Worm (Caenorhabditis elegans): ENCODE results near the gene wrt-5.
A peak's percentile ranks its signal among the peaks of the same experiment; 100 is the strongest.

Gene wrt-5

DNA sequence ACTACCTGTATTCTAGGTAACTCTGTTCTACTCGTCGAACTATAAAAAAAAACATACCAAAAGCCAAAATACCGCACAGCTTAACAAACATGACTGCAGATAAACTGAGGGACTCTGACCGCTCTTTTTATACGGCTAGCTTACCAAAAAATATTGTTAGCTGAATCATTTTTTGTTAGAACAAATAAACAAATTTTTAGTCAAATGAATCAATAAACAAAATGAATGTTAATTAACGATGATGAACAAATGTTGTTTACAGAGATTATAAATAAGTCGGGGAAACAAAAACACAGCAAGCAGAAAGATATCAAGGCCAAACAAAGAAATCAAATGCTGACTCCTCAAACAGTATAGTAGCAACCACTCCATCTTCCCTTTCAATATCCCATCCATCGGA is 12.1 kb upstream of the wrt-5 start, which contains the start of gene ilys-6:
TSS of gene ilys-6 (minus strand) at position 101 of the 400 bp plus-strand sequence.
- TF ChIP-seq klf-2 (GFP tag; conservative IDR thresholded peaks at IDR 0.05) (no peak), cog-1 (tag; optimal IDR thresholded peaks at IDR 0.05) (no peak), ref-1 (GFP tag; conservative IDR thresholded peaks at IDR 0.05) (no peak), med-1 (GFP tag; optimal IDR thresholded peaks at IDR 0.05; ENCODE audit: insufficient read depth) (no peak), ztf-23 (GFP tag; IDR thresholded peaks at IDR 0.05) (no peak), T22C8.4 (GFP tag; IDR thresholded peaks at IDR 0.05) (no peak), flt-1 (GFP tag; IDR thresholded peaks at IDR 0.05) (no peak), tab-1 (GFP tag; IDR thresholded peaks at IDR 0.05) (no peak), ztf-29 (GFP tag; IDR thresholded peaks at IDR 0.05) (no peak)

- TF ChIP-seq tab-1 (GFP tag; IDR thresholded peaks at IDR 0.05) (no peak), cog-1 (tag; optimal IDR thresholded peaks at IDR 0.05) (no peak), flt-1 (GFP tag; IDR thresholded peaks at IDR 0.05) (no peak), med-1 (GFP tag; optimal IDR thresholded peaks at IDR 0.05; ENCODE audit: insufficient read depth) (no peak), ztf-23 (GFP tag; IDR thresholded peaks at IDR 0.05) (no peak), klf-2 (GFP tag; conservative IDR thresholded peaks at IDR 0.05) (no peak), ref-1 (GFP tag; conservative IDR thresholded peaks at IDR 0.05) (no peak), ztf-29 (GFP tag; IDR thresholded peaks at IDR 0.05) (no peak), T22C8.4 (GFP tag; IDR thresholded peaks at IDR 0.05) (no peak)
These were observed 3.9 kb upstream of the wrt-5 start for ce11 chrIV:4055297-4055696.

DNA sequence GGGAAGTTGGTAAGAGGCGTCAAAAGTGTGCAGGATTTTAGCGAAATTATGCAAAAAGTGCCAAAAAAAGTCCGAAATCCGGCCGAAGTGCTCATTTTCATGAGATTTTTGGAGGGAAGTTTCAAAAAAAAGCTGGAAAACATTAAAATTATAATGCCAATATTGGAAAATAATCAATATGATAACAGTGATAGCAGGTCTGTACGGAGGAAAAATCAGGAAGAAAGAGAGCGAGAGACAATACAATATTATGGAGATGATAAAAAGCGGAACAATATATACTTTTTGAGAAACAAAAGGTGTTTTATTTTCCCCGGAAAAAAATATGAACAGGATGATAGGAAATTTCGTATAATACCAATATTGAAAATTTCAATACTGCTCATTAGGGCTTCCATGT is 2.0 kb upstream of the wrt-5 start:
- TF ChIP-seq ref-1 (GFP tag; conservative IDR thresholded peaks at IDR 0.05) (no peak), cog-1 (tag; optimal IDR thresholded peaks at IDR 0.05) (no peak), med-1 (GFP tag; optimal IDR thresholded peaks at IDR 0.05; ENCODE audit: insufficient read depth) (no peak), ztf-23 (GFP tag; IDR thresholded peaks at IDR 0.05) (no peak), flt-1 (GFP tag; IDR thresholded peaks at IDR 0.05) (no peak), ztf-29 (GFP tag; IDR thresholded peaks at IDR 0.05) (no peak), tab-1 (GFP tag; IDR thresholded peaks at IDR 0.05) (no peak)

ce11 chrIV:4052274-4052673 is 835 bp upstream of the wrt-5 start:
- TF ChIP-seq ref-1 (GFP tag; conservative IDR thresholded peaks at IDR 0.05): no peak
- 0 out of 2 replicates have a peak, but pooled peaks have one; percentile 25 for TF ChIP-seq flt-1 (GFP tag; IDR thresholded peaks at IDR 0.05)

DNA sequence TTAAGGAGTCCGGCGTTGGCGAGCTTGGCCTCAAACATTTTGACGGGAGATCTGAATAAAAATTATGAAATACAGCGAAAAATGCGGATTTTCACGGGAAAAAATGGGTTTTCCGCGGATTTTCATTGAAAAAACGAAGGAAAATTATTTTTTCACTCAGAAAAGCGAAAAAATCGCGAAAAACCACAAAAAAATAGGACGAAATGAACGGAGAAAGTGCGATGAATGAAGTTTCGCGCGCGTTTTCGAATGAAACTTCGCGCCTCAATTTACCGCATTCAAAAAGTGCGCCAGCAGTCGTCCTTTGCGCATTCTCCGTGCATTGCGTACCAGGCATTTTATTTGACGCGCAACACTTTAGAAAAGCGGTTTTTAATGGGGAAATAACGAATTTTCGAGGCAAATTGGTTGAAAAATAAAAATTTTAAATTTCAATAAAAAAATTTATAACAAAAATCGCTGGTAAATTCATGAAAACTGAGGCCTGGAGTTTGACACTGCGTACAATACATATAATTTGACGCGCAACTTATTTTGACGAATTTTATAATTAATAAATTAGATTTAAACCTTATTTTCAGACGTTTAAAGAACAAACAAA is 1.9 kb downstream of the wrt-5 start, which contains the start of gene pcn-1:
TSS of gene pcn-1 (minus strand) at position 51 of the 601 bp plus-strand sequence.
- no peak for TF ChIP-seq tab-1 (GFP tag; IDR thresholded peaks at IDR 0.05)
- TF ChIP-seq flt-1 (GFP tag; IDR thresholded peaks at IDR 0.05): peak; percentile 72; the same call in 1 of the 2 replicates
- TF ChIP-seq ztf-29 (GFP tag; IDR thresholded peaks at IDR 0.05): no peak
- no peak for TF ChIP-seq klf-2 (GFP tag; conservative IDR thresholded peaks at IDR 0.05)
- no peak for TF ChIP-seq med-1 (GFP tag; optimal IDR thresholded peaks at IDR 0.05; ENCODE audit: insufficient read depth)
- TF ChIP-seq ref-1 (GFP tag; conservative IDR thresholded peaks at IDR 0.05): no peak
- TF ChIP-seq T22C8.4 (GFP tag; IDR thresholded peaks at IDR 0.05): no peak
- TF ChIP-seq ztf-23 (GFP tag; IDR thresholded peaks at IDR 0.05): 0 out of 2 replicates have a peak, but pooled peaks have one; percentile 31
- peak; percentile 52 for TF ChIP-seq cog-1 (tag; optimal IDR thresholded peaks at IDR 0.05)

DNA sequence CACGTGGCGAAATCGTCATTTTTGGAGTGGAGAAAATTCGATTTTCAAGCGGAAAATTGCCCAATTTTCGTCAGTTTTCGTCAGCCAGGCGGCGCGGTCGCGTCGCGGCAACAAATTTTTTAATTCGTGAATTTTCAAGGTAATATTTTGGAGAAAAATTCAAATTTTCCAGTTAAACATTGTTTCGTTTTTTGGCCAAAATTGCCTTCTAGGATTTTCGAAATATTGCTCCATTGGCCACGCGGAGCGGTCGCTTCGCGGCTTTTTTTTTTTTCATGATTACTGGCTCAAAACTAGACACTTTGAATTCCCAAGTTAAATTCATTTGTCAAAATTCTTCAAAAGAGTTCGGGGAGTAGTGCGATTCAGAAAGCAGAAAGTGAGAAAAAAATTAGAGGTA is 3.8 kb downstream of the wrt-5 start:
- TF ChIP-seq tab-1 (GFP tag; IDR thresholded peaks at IDR 0.05) (no peak), ztf-29 (GFP tag; IDR thresholded peaks at IDR 0.05) (no peak), flt-1 (GFP tag; IDR thresholded peaks at IDR 0.05) (no peak), ref-1 (GFP tag; conservative IDR thresholded peaks at IDR 0.05) (no peak), med-1 (GFP tag; optimal IDR thresholded peaks at IDR 0.05; ENCODE audit: insufficient read depth) (no peak), T22C8.4 (GFP tag; IDR thresholded peaks at IDR 0.05) (no peak), cog-1 (tag; optimal IDR thresholded peaks at IDR 0.05) (no peak), ztf-23 (GFP tag; IDR thresholded peaks at IDR 0.05) (no peak), klf-2 (GFP tag; conservative IDR thresholded peaks at IDR 0.05) (no peak)

ce11 chrIV:4042274-4042673 is 9.2 kb downstream of the wrt-5 start, which contains the start of gene cdc-73:
Gene cdc-73 (plus strand): TSS chrIV:4042575.
- TF ChIP-seq tab-1 (GFP tag; IDR thresholded peaks at IDR 0.05) (no peak), med-1 (GFP tag; optimal IDR thresholded peaks at IDR 0.05; ENCODE audit: insufficient read depth) (no peak), klf-2 (GFP tag; conservative IDR thresholded peaks at IDR 0.05) (no peak), flt-1 (GFP tag; IDR thresholded peaks at IDR 0.05) (no peak), ztf-23 (GFP tag; IDR thresholded peaks at IDR 0.05) (peak; percentile 60; the same call in 1 of the 2 replicates), T22C8.4 (GFP tag; IDR thresholded peaks at IDR 0.05) (no peak), cog-1 (tag; optimal IDR thresholded peaks at IDR 0.05) (no peak), ztf-29 (GFP tag; IDR thresholded peaks at IDR 0.05) (no peak)

DNA sequence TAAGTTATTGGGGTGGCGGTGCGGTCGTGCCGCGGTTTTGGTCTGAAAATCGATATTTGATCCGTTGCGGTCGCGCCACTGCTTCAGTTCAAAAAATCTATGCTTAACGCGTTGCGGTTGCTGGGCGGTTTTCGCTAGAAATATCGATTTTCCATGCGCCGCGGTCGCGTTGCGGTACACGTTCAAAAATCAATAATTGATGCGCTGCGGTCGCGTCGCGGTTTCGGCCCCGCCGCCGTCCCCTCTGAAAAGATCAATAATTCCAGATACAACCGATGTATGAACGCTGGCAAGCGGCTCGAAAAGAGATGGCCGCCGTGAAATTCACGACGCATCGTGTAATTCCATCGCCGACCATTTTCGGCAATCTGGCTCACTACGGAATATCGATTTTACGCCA is 10.4 kb downstream of the wrt-5 start:
- no peak for TF ChIP-seq med-1 (GFP tag; optimal IDR thresholded peaks at IDR 0.05; ENCODE audit: insufficient read depth)
- no peak for TF ChIP-seq flt-1 (GFP tag; IDR thresholded peaks at IDR 0.05)
- no peak for TF ChIP-seq klf-2 (GFP tag; conservative IDR thresholded peaks at IDR 0.05)
- no peak for TF ChIP-seq tab-1 (GFP tag; IDR thresholded peaks at IDR 0.05)
- TF ChIP-seq ref-1 (GFP tag; conservative IDR thresholded peaks at IDR 0.05): no peak

DNA sequence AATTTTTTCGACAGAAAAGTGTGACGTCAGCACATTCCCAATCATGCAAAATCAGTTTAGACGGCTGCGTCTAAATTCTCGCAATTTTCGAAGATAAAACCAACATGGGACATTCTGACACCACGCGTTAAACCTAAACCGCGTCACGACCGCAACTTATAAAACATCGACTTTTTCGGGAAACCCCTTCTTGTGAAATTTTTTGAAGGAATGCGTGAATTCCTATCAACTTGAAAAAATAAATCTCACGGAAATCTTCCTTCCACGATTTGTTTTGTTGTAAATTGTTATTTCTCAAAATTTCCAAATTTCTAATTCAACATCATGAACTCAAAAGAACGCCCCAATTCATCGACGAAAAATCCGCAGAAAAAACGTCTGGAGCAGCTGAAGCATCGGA is 11.5 kb downstream of the wrt-5 start, which contains the start of gene F35F11.2:
TSS of gene F35F11.2 (plus strand) at position 301 of the 400 bp plus-strand sequence.
- no peak for TF ChIP-seq T22C8.4 (GFP tag; IDR thresholded peaks at IDR 0.05)
- no peak for TF ChIP-seq klf-2 (GFP tag; conservative IDR thresholded peaks at IDR 0.05)
- no peak for TF ChIP-seq tab-1 (GFP tag; IDR thresholded peaks at IDR 0.05)
- no peak for TF ChIP-seq med-1 (GFP tag; optimal IDR thresholded peaks at IDR 0.05; ENCODE audit: insufficient read depth)
- TF ChIP-seq ztf-23 (GFP tag; IDR thresholded peaks at IDR 0.05): no peak
- no peak for TF ChIP-seq flt-1 (GFP tag; IDR thresholded peaks at IDR 0.05)
- no peak for TF ChIP-seq ref-1 (GFP tag; conservative IDR thresholded peaks at IDR 0.05)
- no peak for TF ChIP-seq ztf-29 (GFP tag; IDR thresholded peaks at IDR 0.05)
- no peak for TF ChIP-seq cog-1 (tag; optimal IDR thresholded peaks at IDR 0.05)

- TF ChIP-seq cog-1 (tag; optimal IDR thresholded peaks at IDR 0.05) (no peak), flt-1 (GFP tag; IDR thresholded peaks at IDR 0.05) (0 out of 2 replicates have a peak, but pooled peaks have one; percentile 16), ztf-29 (GFP tag; IDR thresholded peaks at IDR 0.05) (no peak)
These were observed 16.6 kb downstream of the wrt-5 start, which contains the start of gene hlh-30 for ce11 chrIV:4034883-4035282. Gene hlh-30 (minus strand): TSS chrIV:4034951.

All from whole organism, midembryonic.